Worm (Caenorhabditis elegans) whole organism, early embryonic: ENCODE results near the gene F19C7.8.

ENCODE experiments used
- F13C5.2 ChIP-seq: sonication (generic microtip); optimal IDR thresholded peaks from 2 replicates; lab custom pipeline; 2017; ENCODE audit warnings: mild to moderate bottlenecking, missing genetic modification characterization, inconsistent platforms, missing compliant biosample characterization
- ama-1 ChIP-seq: fragments of 150-350 bp; optimal IDR thresholded peaks from 2 replicates; lab custom pipeline; 2014
- ceh-13 ChIP-seq: fragments of 200-800 bp; sonication (Bioruptor generic); optimal IDR thresholded peaks from 2 replicates; lab custom pipeline; 2018; ENCODE audit warnings: mild to moderate bottlenecking, missing genetic modification characterization, missing compliant biosample characterization
- pes-1 ChIP-seq: fragments of 200-800 bp; sonication (Bioruptor generic); IDR thresholded peaks from 2 replicates; pipeline ENCODE4 v1.3.6; 2022; ENCODE audit warnings: missing genetic modification reagents, missing genetic modification characterization, missing compliant biosample characterization
- scrt-1 ChIP-seq: fragments of 200-800 bp; sonication (Bioruptor generic); IDR thresholded peaks from 2 replicates; pipeline ENCODE4 v1.3.6; 2022; ENCODE audit warnings: missing genetic modification characterization, missing compliant biosample characterization

ce11 chrIV:4652962-4653361 lies 15.1 kb upstream of the F19C7.8 start, which contains the start of gene psr-1:
- TF ChIP-seq ama-1 (lab: Kevin White, UChicago), result no peak
- TF ChIP-seq ceh-13 (GFP tag; lab: Kevin White, UChicago), result no peak
- TF ChIP-seq scrt-1, result no peak
- no peak for TF ChIP-seq F13C5.2 (tag; lab: Kevin White, UChicago)
- no peak for TF ChIP-seq pes-1 (GFP tag; lab: Robert Waterston, UW)
